Fruit fly (Drosophila melanogaster): ENCODE measurements around the gene CG12290.

- no peak for TF ChIP-seq Vsx2 (GFP tag; optimal IDR thresholded peaks at IDR 0.05; ENCODE audit: partially characterized antibody)
- no peak for TF ChIP-seq Abd-B (GFP tag; optimal IDR thresholded peaks at IDR 0.05)
- TF ChIP-seq woc (GFP tag; optimal IDR thresholded peaks at IDR 0.05), result no peak
- no peak for TF ChIP-seq Myc (optimal IDR thresholded peaks at IDR 0.05)
- no peak for TF ChIP-seq Hr78 (GFP tag; optimal IDR thresholded peaks at IDR 0.05)
- no peak for TF ChIP-seq Dif (GFP tag; optimal IDR thresholded peaks at IDR 0.05; ENCODE audit: partially characterized antibody)
- no peak for TF ChIP-seq psq (GFP tag; optimal IDR thresholded peaks at IDR 0.05)
- no peak for TF ChIP-seq dsf (GFP tag; optimal IDR thresholded peaks at IDR 0.05; ENCODE audit: borderline replicate concordance)
Measured at dm6 chr3R:26251730-26252129, 21.7 kb downstream of the CG12290 start.

Measured in whole organism, wandering third instar larva.